Worm (Caenorhabditis elegans): ENCODE results near the gene lst-5.
A peak's percentile ranks its signal among the peaks of the same experiment; 100 is the strongest.

The lst-5 gene

DNA sequence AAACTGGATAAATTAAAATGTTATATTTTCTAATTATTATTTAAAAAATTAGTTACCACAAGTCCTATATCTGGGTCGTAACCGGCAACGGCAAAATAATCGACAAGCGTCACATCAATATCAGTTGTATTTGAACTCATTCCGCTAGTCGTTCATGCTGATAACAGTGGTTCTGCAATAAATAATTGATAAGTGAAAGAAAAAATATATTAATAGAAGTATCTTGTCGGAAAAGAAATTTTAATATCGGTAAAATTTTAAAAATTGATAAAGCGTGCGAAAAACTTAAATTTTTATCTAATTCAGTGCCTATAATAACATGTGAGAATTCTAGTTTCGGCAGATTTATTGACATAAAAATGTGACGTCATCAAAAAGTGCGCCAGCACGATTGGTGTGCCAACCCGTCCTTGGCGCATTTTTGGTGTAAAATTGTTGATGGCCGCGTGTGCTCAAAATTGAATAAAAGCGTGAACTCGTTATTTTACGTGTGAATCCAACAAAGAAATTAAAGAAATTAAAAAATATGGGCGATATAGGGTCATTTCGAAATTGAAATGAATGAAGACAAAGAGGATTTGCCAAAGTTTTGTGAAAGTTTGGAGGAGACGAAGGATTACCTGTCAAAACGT is at the start of gene lst-5, which contains the start of gene lst-6:
Gene lst-5, plus strand, starts transcription at position 544 of the 632 bp plus-strand sequence.
Gene lst-6, minus strand, starts transcription at position 140 of the 632 bp plus-strand sequence.
- TF ChIP-seq nhr-20 (tag; optimal IDR thresholded peaks at IDR 0.05) (peak; percentile 72), efl-3 (GFP tag; optimal IDR thresholded peaks at IDR 0.05) (no peak), elt-3 (tag; optimal IDR thresholded peaks at IDR 0.05) (no peak), hpl-2 (GFP tag; optimal IDR thresholded peaks at IDR 0.05) (no peak), hlh-17 (GFP tag; optimal IDR thresholded peaks at IDR 0.05; ENCODE audit: borderline replicate concordance) (no peak), egl-13 (tag; optimal IDR thresholded peaks at IDR 0.05) (peak; percentile 56), nhr-12 (tag; optimal IDR thresholded peaks at IDR 0.05) (no peak), fkh-4 (tag; optimal IDR thresholded peaks at IDR 0.05; ENCODE audit: borderline replicate concordance) (no peak), ztf-4 (tag; optimal IDR thresholded peaks at IDR 0.05) (no peak), ceh-8 (GFP tag; optimal IDR thresholded peaks at IDR 0.05) (peak; percentile 5), nhr-76 (tag; optimal IDR thresholded peaks at IDR 0.05) (no peak), C34B4.2 (tag; optimal IDR thresholded peaks at IDR 0.05) (no peak), sptf-1 (tag; optimal IDR thresholded peaks at IDR 0.05) (no peak), nhr-237 (tag; optimal IDR thresholded peaks at IDR 0.05) (no peak), Y116A8C.19 (tag; optimal IDR thresholded peaks at IDR 0.05; ENCODE audit: borderline replicate concordance) (no peak), nhr-11 (tag; optimal IDR thresholded peaks at IDR 0.05) (no peak), elt-2 (tag; optimal IDR thresholded peaks at IDR 0.05) (peak; percentile 75), hlh-4 (tag; optimal IDR thresholded peaks at IDR 0.05) (no peak), vab-15 (tag; optimal IDR thresholded peaks at IDR 0.05) (no peak), grh-1 (GFP tag; IDR thresholded peaks at IDR 0.05) (no peak), rnt-1 (tag; optimal IDR thresholded peaks at IDR 0.05) (peak; percentile 60), ceh-90 (tag; optimal IDR thresholded peaks at IDR 0.05) (no peak), fos-1 (tag; optimal IDR thresholded peaks at IDR 0.05) (no peak), lin-39 (tag; optimal IDR thresholded peaks at IDR 0.05) (peak; percentile 31), mep-1 (tag; optimal IDR thresholded peaks at IDR 0.05) (peak; percentile 60), fkh-8 (tag; optimal IDR thresholded peaks at IDR 0.05) (peak; percentile 74), ama-1 (optimal IDR thresholded peaks at IDR 0.05) (no peak), F16B12.6 (tag; optimal IDR thresholded peaks at IDR 0.05) (peak; percentile 58), zip-4 (GFP tag; optimal IDR thresholded peaks at IDR 0.05) (no peak), nhr-28 (tag; optimal IDR thresholded peaks at IDR 0.05) (no peak), alr-1 (tag; optimal IDR thresholded peaks at IDR 0.05; ENCODE audit: borderline replicate concordance) (no peak), unc-86 (tag; optimal IDR thresholded peaks at IDR 0.05) (peak; percentile 58), sup-37 (GFP tag; optimal IDR thresholded peaks at IDR 0.05) (peak; percentile 10), pax-3 (tag; optimal IDR thresholded peaks at IDR 0.05) (no peak), ceh-82 (tag; optimal IDR thresholded peaks at IDR 0.05) (peak; percentile 54 to 58 (median 56)), irx-1 (tag; optimal IDR thresholded peaks at IDR 0.05) (peak; percentile 47), nhr-77 (tag; optimal IDR thresholded peaks at IDR 0.05) (peak; percentile 39), C04F5.9 (tag; optimal IDR thresholded peaks at IDR 0.05) (peak; percentile 53), nhr-47 (tag; optimal IDR thresholded peaks at IDR 0.05) (peak; percentile 80), zag-1 (tag; optimal IDR thresholded peaks at IDR 0.05) (no peak), unc-130 (tag; optimal IDR thresholded peaks at IDR 0.05) (peak; percentile 33), mab-9 (GFP tag; IDR thresholded peaks at IDR 0.05) (no peak), jun-1 (tag; optimal IDR thresholded peaks at IDR 0.05) (peak; percentile 40), skn-1 (tag; optimal IDR thresholded peaks at IDR 0.05) (peak; percentile 50), sox-4 (tag; optimal IDR thresholded peaks at IDR 0.05) (no peak), nhr-19 (GFP tag; conservative IDR thresholded peaks at IDR 0.05) (peak; percentile 65), lin-35 (GFP tag; optimal IDR thresholded peaks at IDR 0.05) (peak; percentile 63 to 82), blmp-1 (tag; optimal IDR thresholded peaks at IDR 0.05) (peak; percentile 14), mef-2 (tag; optimal IDR thresholded peaks at IDR 0.05) (no peak), nhr-90 (tag; optimal IDR thresholded peaks at IDR 0.05; ENCODE audit: poor library complexity) (peak; percentile 10), nhr-84 (tag; optimal IDR thresholded peaks at IDR 0.05) (no peak), efl-1 (optimal IDR thresholded peaks at IDR 0.05) (peak; percentile 61 to 73), efl-1 (GFP tag; optimal IDR thresholded peaks at IDR 0.05 in 1 of 2) (peak; percentile 67 to 97)
